Worm (Caenorhabditis elegans) whole organism, young adult: ENCODE data around the gene scp-1.

Experiments
- D2030.7 ChIP-seq: fragments of 200-800 bp; sonication (Bioruptor generic); IDR thresholded peaks from 2 replicates; pipeline ENCODE4 v1.3.6; 2022; ENCODE audit warnings: missing genetic modification reagents, missing genetic modification characterization, missing compliant biosample characterization
- F10E7.11 ChIP-seq: sonication (generic microtip); optimal IDR thresholded peaks from 2 replicates; lab custom pipeline; 2017; ENCODE audit warnings: mild to moderate bottlenecking, missing genetic modification characterization, moderate library complexity, missing compliant biosample characterization
- F33H1.4 ChIP-seq: fragments of 200-800 bp; sonication (Bioruptor generic); IDR thresholded peaks from 2 replicates; pipeline ENCODE4 v1.3.6; 2022; ENCODE audit warnings: missing genetic modification reagents, missing genetic modification characterization, missing compliant biosample characterization
- T26A5.8 ChIP-seq: sonication (generic microtip); optimal IDR thresholded peaks from 2 replicates; lab custom pipeline; 2016; ENCODE audit warnings: missing genetic modification characterization, missing compliant biosample characterization
- ama-1 ChIP-seq, 3 experiments: fragments of 150-350 bp in 1 of 3; sonication (generic microtip) in 2 of 3; optimal IDR thresholded peaks; 2 replicates each; lab custom pipeline; 2014 to 2018; ENCODE audit warnings: missing biosample characterization in 2 of 3, missing genetic modification characterization in 2 of 3, missing genetic modification reagents in 2 of 3
- attf-3 ChIP-seq: fragments of 200-800 bp; sonication (Bioruptor generic); conservative IDR thresholded peaks from 2 replicates; pipeline ENCODE4 v1.3.6; 2022; ENCODE audit warnings: missing genetic modification reagents, missing genetic modification characterization, missing compliant biosample characterization
- bed-1 ChIP-seq: fragments of 200-800 bp; sonication (Bioruptor generic); IDR thresholded peaks from 2 replicates; pipeline ENCODE4 v1.3.6; 2022; ENCODE audit warnings: missing genetic modification reagents, missing genetic modification characterization, missing compliant biosample characterization
- cebp-1 ChIP-seq, 2 experiments: fragments of 200-800 bp in 1 of 2; sonication (Bioruptor generic) in 1 of 2; sonication (generic microtip) in 1 of 2; IDR thresholded peaks in 1 of 2; optimal IDR thresholded peaks in 1 of 2; 2 replicates each; pipeline versions ENCODE4 v1.3.6 to Lab custom; 2017 to 2022; ENCODE audit warnings: missing compliant biosample characterization in 2 of 2, missing genetic modification characterization in 2 of 2, mild to moderate bottlenecking in 1 of 2, missing genetic modification reagents in 1 of 2, moderate library complexity in 1 of 2
- dox-1 ChIP-seq: fragments of 200-800 bp; sonication (Bioruptor generic); IDR thresholded peaks from 2 replicates; pipeline ENCODE4 v1.3.6; 2022; ENCODE audit warnings: missing genetic modification reagents, missing genetic modification characterization, missing compliant biosample characterization
- egl-44 ChIP-seq: fragments of 200-800 bp; sonication (Bioruptor generic); IDR thresholded peaks from 2 replicates; pipeline ENCODE4 v1.3.6; 2022; ENCODE audit warnings: missing genetic modification reagents, missing genetic modification characterization, missing compliant biosample characterization
- hmg-1.2 ChIP-seq: fragments of 200-800 bp; sonication (Bioruptor generic); IDR thresholded peaks from 2 replicates; pipeline ENCODE4 v1.3.6; 2022; ENCODE audit warnings: missing genetic modification reagents, missing genetic modification characterization, missing compliant biosample characterization
- hsf-1 ChIP-seq: fragments of 200-800 bp; sonication (Bioruptor generic); IDR thresholded peaks from 2 replicates; pipeline ENCODE4 v1.3.6; 2022; ENCODE audit warnings: missing genetic modification reagents, missing genetic modification characterization, missing compliant biosample characterization
- lin-40 ChIP-seq: sonication (generic microtip); optimal IDR thresholded peaks from 2 replicates; lab custom pipeline; 2016; ENCODE audit warnings: missing genetic modification characterization, mild to moderate bottlenecking, missing compliant biosample characterization, missing genotype, missing genetic modification reagents
- lsl-1 ChIP-seq: fragments of 200-800 bp; sonication (Bioruptor generic); optimal IDR thresholded peaks from 2 replicates; lab custom pipeline; 2018; ENCODE audit warnings: mild to moderate bottlenecking, missing genetic modification characterization, moderate library complexity, missing compliant biosample characterization
- madf-6 ChIP-seq: fragments of 200-800 bp; sonication (Bioruptor generic); IDR thresholded peaks from 2 replicates; pipeline ENCODE4 v1.3.6; 2022; ENCODE audit warnings: missing genetic modification reagents, missing genetic modification characterization, missing compliant biosample characterization
- madf-8 ChIP-seq: fragments of 200-800 bp; sonication (Bioruptor generic); conservative IDR thresholded peaks from 2 replicates; pipeline ENCODE4 v1.3.6; 2022; ENCODE audit warnings: missing genetic modification reagents, missing genetic modification characterization, missing compliant biosample characterization
- nhr-120 ChIP-seq: fragments of 200-800 bp; sonication (Bioruptor generic); IDR thresholded peaks from 2 replicates; pipeline ENCODE4 v1.3.6; 2022; ENCODE audit warnings: missing genetic modification characterization, missing compliant biosample characterization
- nhr-80 ChIP-seq: sonication (generic microtip); optimal IDR thresholded peaks from 2 replicates; lab custom pipeline; 2016; ENCODE audit warnings: missing genetic modification characterization, missing compliant biosample characterization
- nhr-90 ChIP-seq: sonication (generic microtip); optimal IDR thresholded peaks from 2 replicates; lab custom pipeline; 2016; ENCODE audit warnings: missing genotype, mild to moderate bottlenecking, missing genetic modification characterization, missing compliant biosample characterization
- repo-1 ChIP-seq: sonication (generic microtip); optimal IDR thresholded peaks from 2 replicates; lab custom pipeline; 2017; ENCODE audit warnings: mild to moderate bottlenecking, missing genetic modification characterization, missing compliant biosample characterization
- rpc-1 ChIP-seq, 2 experiments: fragments of 150-350 bp in 1 of 2; sonication (generic microtip) in 1 of 2; optimal IDR thresholded peaks; 2 replicates each; lab custom pipeline; 2014 to 2018; ENCODE audit warnings: missing biosample characterization in 1 of 2, missing genetic modification characterization in 1 of 2, missing genetic modification reagents in 1 of 2, missing genotype in 1 of 2
- snpc-1.3 ChIP-seq: sonication (generic microtip); optimal IDR thresholded peaks from 2 replicates; lab custom pipeline; 2017; ENCODE audit warnings: missing genetic modification characterization, mild to moderate bottlenecking, missing compliant biosample characterization, antibody characterized with exemption, moderate library complexity, missing genotype, missing genetic modification reagents; ENCODE audit not compliant: insufficient read depth
- snpc-3.4 ChIP-seq: sonication (generic microtip); optimal IDR thresholded peaks from 2 replicates; lab custom pipeline; 2017; ENCODE audit warnings: missing genetic modification characterization, mild to moderate bottlenecking, missing compliant biosample characterization, antibody characterized with exemption, moderate library complexity, missing genotype, missing genetic modification reagents
- xnd-1 ChIP-seq: sonication (generic microtip); optimal IDR thresholded peaks from 2 replicates; lab custom pipeline; 2016; ENCODE audit warnings: missing genotype, missing genetic modification reagents, missing genetic modification characterization, missing compliant biosample characterization
- ztf-28 ChIP-seq: fragments of 200-800 bp; sonication (Bioruptor generic); IDR thresholded peaks from 2 replicates; pipeline ENCODE4 v1.3.6; 2022; ENCODE audit warnings: missing genetic modification reagents, missing genetic modification characterization, missing compliant biosample characterization

The scp-1 gene

DNA sequence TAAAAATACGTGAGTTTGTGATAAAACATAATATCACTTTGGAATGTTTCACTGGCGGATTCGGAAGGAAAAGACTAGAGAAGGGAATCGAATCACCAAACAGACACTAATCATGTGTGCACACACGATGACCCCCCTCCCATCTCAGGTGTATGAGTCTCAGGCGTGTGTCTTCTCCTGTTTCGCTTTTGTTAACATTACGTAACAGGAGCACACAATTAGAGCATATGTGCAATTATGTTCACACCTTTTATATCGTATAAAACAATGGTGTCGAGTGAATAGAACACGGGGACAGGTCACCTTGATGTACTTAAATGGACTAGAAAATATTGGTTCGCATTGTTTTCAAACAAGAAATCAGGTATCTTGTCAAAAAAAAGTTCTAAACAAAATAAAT, 17.0 kb upstream of the scp-1 start (continued):
- TF ChIP-seq attf-3: no peak
- TF ChIP-seq rpc-1 (optimal IDR thresholded peaks at IDR 0.05; lab: Kevin White, UChicago): no peak
- no peak for TF ChIP-seq rpc-1 (tag; optimal IDR thresholded peaks at IDR 0.05; lab: Kevin White, UChicago)
- no peak for TF ChIP-seq repo-1

DNA sequence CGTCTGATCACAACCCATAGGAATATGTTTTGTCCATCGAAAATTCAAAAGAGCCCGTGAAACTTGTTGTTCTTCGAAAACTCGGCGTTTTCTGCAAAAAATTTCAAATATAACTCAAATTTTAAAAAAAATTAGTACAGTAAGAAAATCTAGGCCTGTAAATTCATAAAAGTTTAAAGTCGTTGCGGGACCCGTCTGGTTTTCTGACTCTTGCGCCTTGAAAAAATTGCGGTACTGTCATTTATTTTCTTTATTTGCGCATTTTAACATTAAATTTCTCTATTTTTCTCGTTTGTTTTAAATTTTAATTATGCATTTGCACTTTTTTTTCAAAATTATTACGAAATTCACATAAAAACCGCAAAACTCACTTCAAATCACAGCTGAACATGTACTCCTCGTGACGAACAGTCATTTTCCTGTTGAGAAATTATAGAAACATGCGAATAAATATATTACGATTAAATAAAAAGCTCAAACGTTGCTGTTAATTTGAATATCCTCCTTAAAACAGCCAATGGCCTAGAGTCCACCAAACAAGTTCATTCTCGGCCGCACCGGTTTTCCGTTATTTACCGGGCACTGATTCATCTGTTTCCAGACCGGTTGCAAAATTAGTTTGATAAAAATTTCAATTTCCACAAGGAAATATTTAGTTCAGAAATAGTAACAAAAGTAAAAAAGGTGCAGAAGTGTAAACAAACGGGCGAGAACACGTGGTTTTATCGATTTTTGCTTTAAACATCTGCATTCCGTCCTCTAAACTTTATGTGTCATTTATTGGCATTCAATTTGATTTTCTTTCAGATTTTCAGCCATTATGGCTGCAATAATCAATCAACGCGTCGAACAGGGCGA, 14.5 kb upstream of the scp-1 start, which contains the start of the genes csa-1 and wdfy-2:
Gene csa-1 (minus strand): TSS at position 669 of the 858 bp plus-strand sequence.
Gene wdfy-2 (plus strand): TSS at position 808 of the 858 bp plus-strand sequence.
- TF ChIP-seq lsl-1 (peak; percentile 79), snpc-3.4 (tag; lab: Kevin White, UChicago) (no peak), ama-1 (optimal IDR thresholded peaks at IDR 0.05; lab: Kevin White, UChicago) (no peak), ama-1 (GFP tag; optimal IDR thresholded peaks at IDR 0.05; lab: Kevin White, UChicago) (no peak), attf-3 (no peak), snpc-1.3 (peak; percentile 4), ztf-28 (GFP tag; lab: Robert Waterston, UW) (no peak), D2030.7 (0 out of 2 replicates have a peak, but pooled peaks have one; percentile 31), madf-6 (GFP tag; lab: Robert Waterston, UW) (peak; percentile 87), xnd-1 (peak; percentile 77), madf-8 (peak; percentile 85), F33H1.4 (GFP tag; lab: Robert Waterston, UW) (peak; percentile 85)

DNA sequence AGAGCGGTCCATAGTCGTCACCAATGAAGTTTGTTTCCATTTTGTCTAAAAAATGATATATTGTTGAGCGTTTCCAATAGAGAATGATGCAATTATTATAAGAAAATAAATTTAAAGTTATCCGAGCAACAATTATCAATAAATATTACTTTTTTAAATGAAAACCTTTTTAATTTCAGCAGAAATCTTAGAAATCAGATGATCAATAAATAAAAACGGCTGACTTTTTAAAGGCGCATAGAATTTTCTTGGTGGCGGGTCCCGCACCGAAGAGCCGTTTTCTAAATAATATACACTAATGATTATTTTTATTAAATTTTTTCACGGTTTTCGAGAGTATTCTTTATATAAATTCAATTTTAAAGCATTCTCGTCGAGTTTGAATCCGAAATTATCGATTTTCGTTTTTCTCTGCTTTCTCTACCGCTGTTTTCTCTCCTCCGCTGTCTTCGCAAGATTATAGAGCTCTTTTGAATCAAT, 10.9 kb upstream of the scp-1 start, which contains the start of gene rab-39:
Gene rab-39 (minus strand): TSS at position 51 of the 480 bp plus-strand sequence.
- TF ChIP-seq F33H1.4 (GFP tag; lab: Robert Waterston, UW) (peak; percentile 74), hsf-1 (GFP tag; lab: Robert Waterston, UW) (no peak), hmg-1.2 (GFP tag; lab: Robert Waterston, UW) (no peak), nhr-90 (no peak)

DNA sequence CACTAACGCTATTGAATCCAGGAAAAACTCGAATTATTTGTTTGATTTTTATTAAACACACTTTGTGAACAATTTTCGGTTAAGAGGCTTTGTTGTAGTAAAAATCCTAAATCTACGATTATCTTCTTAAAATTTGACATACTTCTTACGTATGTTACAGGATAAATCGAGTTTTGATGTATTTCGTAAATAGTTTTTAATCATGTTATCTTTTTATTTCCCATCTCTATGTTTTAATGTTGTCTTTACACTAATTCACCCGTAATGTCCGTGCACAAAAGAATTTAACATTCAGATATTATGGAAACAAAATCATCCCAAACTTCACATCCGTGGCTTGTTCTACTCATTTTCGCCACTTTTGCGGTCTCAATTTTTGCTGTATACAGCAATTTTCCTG, 10.2 kb upstream of the scp-1 start, which contains the start of gene egli-1:
Gene egli-1 (plus strand): TSS at position 301 of the 400 bp plus-strand sequence.
- TF ChIP-seq F10E7.11 (no peak), nhr-120 (GFP tag; lab: Robert Waterston, UW) (no peak), cebp-1 (GFP tag; IDR thresholded peaks at IDR 0.05; lab: Robert Waterston, UW) (no peak), cebp-1 (tag; optimal IDR thresholded peaks at IDR 0.05; lab: Kevin White, UChicago) (peak; percentile 66), bed-1 (GFP tag; lab: Robert Waterston, UW) (no peak), rpc-1 (optimal IDR thresholded peaks at IDR 0.05; lab: Kevin White, UChicago) (no peak), rpc-1 (tag; optimal IDR thresholded peaks at IDR 0.05; lab: Kevin White, UChicago) (no peak)

DNA sequence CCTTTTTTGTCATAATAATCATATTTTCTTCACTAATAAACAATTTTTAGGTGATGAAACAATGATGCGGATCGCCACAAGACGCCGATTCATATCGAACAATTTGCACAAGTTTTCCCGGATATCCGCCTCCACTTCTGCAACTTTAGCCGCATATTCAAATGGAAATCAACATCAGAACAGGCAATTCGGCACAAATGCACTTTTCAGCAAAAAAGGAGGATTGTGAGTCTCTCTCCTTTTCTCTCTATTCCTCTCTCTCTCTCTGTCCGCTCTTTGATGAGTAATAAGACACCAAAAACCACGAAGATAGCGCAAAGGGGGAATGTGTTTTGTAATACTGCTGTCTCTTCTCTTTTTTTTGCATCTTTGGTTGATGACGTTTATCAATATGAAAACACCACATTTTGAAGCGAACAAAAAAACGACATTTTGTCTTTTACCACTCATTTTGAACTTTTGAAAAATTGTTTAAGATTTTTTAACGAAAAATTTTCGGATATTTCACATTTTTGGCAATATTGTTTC, 8.9 kb upstream of the scp-1 start, which contains the start of gene eat-3:
Gene eat-3 (plus strand): TSS at position 51 of the 528 bp plus-strand sequence.
- TF ChIP-seq cebp-1 (GFP tag; IDR thresholded peaks at IDR 0.05; lab: Robert Waterston, UW): no peak
- TF ChIP-seq cebp-1 (tag; optimal IDR thresholded peaks at IDR 0.05; lab: Kevin White, UChicago): peak; percentile 43
- peak; percentile 17 for TF ChIP-seq lin-40 (tag; lab: Kevin White, UChicago)
- no peak for TF ChIP-seq egl-44 (GFP tag; lab: Robert Waterston, UW)

ce11 chrII:9325555-9325954, 8.3 kb upstream of the scp-1 start:
- TF ChIP-seq T26A5.8: no peak
- TF ChIP-seq dox-1 (GFP tag; lab: Robert Waterston, UW): peak; percentile 47; the same call in 1 of the 2 replicates
- peak; percentile 80 for TF ChIP-seq nhr-80 (tag; lab: Kevin White, UChicago)
